Fruit fly (Drosophila melanogaster) whole organism: ENCODE data around the gene CG3032.

ENCODE experiments used
- CG8478 ChIP-seq: fragments of >200 bp; optimal IDR thresholded peaks from 2 replicates; lab custom pipeline; 2018; ENCODE audit warnings: inconsistent platforms
- Dll ChIP-seq: fragments of >200 bp; optimal IDR thresholded peaks from 2 replicates; lab custom pipeline; 2017
- psq ChIP-seq: fragments of >200 bp; optimal IDR thresholded peaks from 2 replicates; lab custom pipeline; 2017
- usp ChIP-seq: fragments of >200 bp; optimal IDR thresholded peaks from 2 replicates; lab custom pipeline; 2017; ENCODE audit warnings: missing biosample characterization, missing genetic modification characterization, mixed read lengths

dm6 chrX:7058973-7059372 is 45.3 kb upstream of the CG3032 start:
- no peak for TF ChIP-seq psq
- no peak for TF ChIP-seq Dll (lab: Kevin White, UChicago)
- no peak for TF ChIP-seq CG8478 (lab: Kevin White, UChicago)
- TF ChIP-seq usp: no peak
